Worm (Caenorhabditis elegans) whole organism, L2 larva: Measurements from ENCODE around the gene F41C3.8.
A peak's percentile ranks its signal among the peaks of the same experiment; 100 is the strongest.

Experiments
- C34F6.9 ChIP-seq: fragments of 150-350 bp; optimal IDR thresholded peaks from 2 replicates; lab custom pipeline; 2014; ENCODE audit warnings: missing biosample characterization, missing genetic modification characterization
- F13H6.1 ChIP-seq: sonication (generic microtip); optimal IDR thresholded peaks from 2 replicates; lab custom pipeline; 2016; ENCODE audit warnings: missing genetic modification characterization, missing compliant biosample characterization
- R02D3.7 ChIP-seq: fragments of 150-350 bp; optimal IDR thresholded peaks from 2 replicates; lab custom pipeline; 2014; ENCODE audit warnings: missing biosample characterization, missing genetic modification characterization
- Y55F3AM.14 ChIP-seq: fragments of 200-800 bp; sonication (Bioruptor generic); optimal IDR thresholded peaks from 2 replicates; lab custom pipeline; 2018; ENCODE audit warnings: mild to moderate bottlenecking, missing genetic modification characterization, missing compliant biosample characterization
- ZK546.5 ChIP-seq: sonication (generic microtip); optimal IDR thresholded peaks from 2 replicates; lab custom pipeline; 2017; ENCODE audit warnings: missing biosample characterization, missing genetic modification characterization
- alr-1 ChIP-seq: fragments of 150-350 bp; optimal IDR thresholded peaks from 2 replicates; lab custom pipeline; 2014; ENCODE audit warnings: missing biosample characterization, missing genetic modification characterization
- aly-2 ChIP-seq: fragments of 150-350 bp; optimal IDR thresholded peaks from 2 replicates; lab custom pipeline; 2014; ENCODE audit warnings: missing biosample characterization, missing genetic modification characterization
- ama-1 ChIP-seq: fragments of 150-350 bp; optimal IDR thresholded peaks from 2 replicates; lab custom pipeline; 2018; ENCODE audit warnings: inconsistent platforms
- blmp-1 ChIP-seq: sonication (generic microtip); optimal IDR thresholded peaks from 2 replicates; lab custom pipeline; 2017; ENCODE audit warnings: missing genetic modification characterization, mild to moderate bottlenecking, missing compliant biosample characterization, antibody characterized with exemption, moderate library complexity; ENCODE audit not compliant: insufficient read depth
- ceh-16 ChIP-seq: fragments of 150-350 bp; optimal IDR thresholded peaks from 2 replicates; lab custom pipeline; 2014; ENCODE audit warnings: missing biosample characterization, missing genetic modification characterization
- ceh-82 ChIP-seq: fragments of 150-350 bp; optimal IDR thresholded peaks from 2 replicates; lab custom pipeline; 2014; ENCODE audit warnings: missing biosample characterization, missing genetic modification characterization
- crh-2 ChIP-seq: sonication (generic microtip); optimal IDR thresholded peaks from 2 replicates; lab custom pipeline; 2017; ENCODE audit warnings: missing biosample characterization, missing genetic modification characterization
- dmd-4 ChIP-seq: sonication (generic microtip); optimal IDR thresholded peaks from 2 replicates; lab custom pipeline; 2017; ENCODE audit warnings: missing biosample characterization, missing genetic modification characterization
- egl-27 ChIP-seq: sonication (generic microtip); optimal IDR thresholded peaks from 3 replicates; lab custom pipeline; 2017; ENCODE audit warnings: missing biosample characterization, missing genetic modification reagents, missing genetic modification characterization
- elt-1 ChIP-seq: fragments of 150-350 bp; optimal IDR thresholded peaks from 2 replicates; lab custom pipeline; 2014; ENCODE audit warnings: missing biosample characterization, missing genetic modification characterization
- elt-3 ChIP-seq: sonication (generic microtip); optimal IDR thresholded peaks from 2 replicates; lab custom pipeline; 2017; ENCODE audit warnings: missing biosample characterization, missing genetic modification characterization
- fos-1 ChIP-seq: fragments of 150-350 bp; optimal IDR thresholded peaks from 2 replicates; lab custom pipeline; 2014; ENCODE audit warnings: missing biosample characterization, missing genetic modification characterization
- gmeb-1 ChIP-seq: fragments of 150-350 bp; optimal IDR thresholded peaks from 2 replicates; lab custom pipeline; 2014; ENCODE audit warnings: missing biosample characterization, missing genetic modification characterization
- lin-11 ChIP-seq: fragments of 150-350 bp; sonication (generic microtip); optimal IDR thresholded peaks from 2 replicates; lab custom pipeline; 2014; ENCODE audit warnings: missing biosample characterization, missing genetic modification characterization, inconsistent platforms, mixed read lengths
- lin-39 ChIP-seq: fragments of 150-350 bp; optimal IDR thresholded peaks from 2 replicates; lab custom pipeline; 2014; ENCODE audit warnings: missing biosample characterization, missing genetic modification reagents, missing genetic modification characterization
- lsy-2 ChIP-seq, 2 experiments: fragments of 150-350 bp in 1 of 2; sonication (generic microtip) in 1 of 2; optimal IDR thresholded peaks; 2 replicates each; lab custom pipeline; 2014 to 2017; ENCODE audit warnings: missing biosample characterization in 2 of 2, missing genetic modification characterization in 2 of 2
- mab-5 ChIP-seq: fragments of 150-350 bp; optimal IDR thresholded peaks from 2 replicates; lab custom pipeline; 2014; ENCODE audit warnings: missing biosample characterization, missing genetic modification characterization
- mbf-1 ChIP-seq: sonication (generic microtip); optimal IDR thresholded peaks from 2 replicates; lab custom pipeline; 2017; ENCODE audit warnings: missing biosample characterization, missing genetic modification characterization
- mdl-1 ChIP-seq, 2 experiments: fragments of 150-350 bp in 1 of 2; sonication (generic microtip) in 1 of 2; optimal IDR thresholded peaks; 2 replicates each; lab custom pipeline; 2017; ENCODE audit warnings: missing biosample characterization in 2 of 2, missing genetic modification characterization in 2 of 2
- nhr-11 ChIP-seq: fragments of 150-350 bp; optimal IDR thresholded peaks from 2 replicates; lab custom pipeline; 2014; ENCODE audit warnings: missing biosample characterization, missing genetic modification characterization
- nhr-129 ChIP-seq: fragments of 150-350 bp; optimal IDR thresholded peaks from 2 replicates; lab custom pipeline; 2014; ENCODE audit warnings: missing biosample characterization, missing genetic modification characterization
- nhr-25 ChIP-seq: fragments of 150-350 bp; sonication (generic microtip); optimal IDR thresholded peaks from 3 replicates; lab custom pipeline; 2014; ENCODE audit warnings: missing biosample characterization, missing genetic modification characterization
- peb-1 ChIP-seq: fragments of 150-350 bp; optimal IDR thresholded peaks from 2 replicates; lab custom pipeline; 2014; ENCODE audit warnings: missing biosample characterization, missing genetic modification characterization
- sma-3 ChIP-seq: sonication (generic microtip); optimal IDR thresholded peaks from 2 replicates; lab custom pipeline; 2016; ENCODE audit warnings: missing genetic modification reagents, missing genetic modification characterization, missing compliant biosample characterization
- sma-9 ChIP-seq, 2 experiments: fragments of 150-350 bp in 1 of 2; sonication (generic microtip) in 1 of 2; optimal IDR thresholded peaks; 2 replicates each; lab custom pipeline; 2014 to 2016; ENCODE audit warnings: missing genetic modification characterization in 2 of 2, mild to moderate bottlenecking in 1 of 2, missing biosample characterization in 1 of 2, missing compliant biosample characterization in 1 of 2, missing genetic modification reagents in 1 of 2, moderate library complexity in 1 of 2
- snpc-4 ChIP-seq: fragments of 150-350 bp; optimal IDR thresholded peaks from 2 replicates; lab custom pipeline; 2014; ENCODE audit warnings: missing biosample characterization, missing genetic modification characterization
- unc-39 ChIP-seq: fragments of 150-350 bp; optimal IDR thresholded peaks from 2 replicates; lab custom pipeline; 2014; ENCODE audit warnings: missing biosample characterization, missing genetic modification characterization
- unc-55 ChIP-seq: fragments of 150-350 bp; sonication (generic microtip); optimal IDR thresholded peaks from 3 replicates; lab custom pipeline; 2014; ENCODE audit warnings: missing biosample characterization, missing genetic modification reagents, missing genetic modification characterization
- unc-62 ChIP-seq: fragments of 150-350 bp; optimal IDR thresholded peaks from 2 replicates; lab custom pipeline; 2014; ENCODE audit warnings: missing biosample characterization, missing genetic modification reagents, missing genetic modification characterization
- zag-1 ChIP-seq: fragments of 150-350 bp; optimal IDR thresholded peaks from 2 replicates; lab custom pipeline; 2014; ENCODE audit warnings: missing biosample characterization, missing genetic modification characterization
- ztf-1 ChIP-seq: fragments of 200-800 bp; sonication (Bioruptor generic); conservative IDR thresholded peaks from 2 replicates; pipeline ENCODE4 v1.3.6; 2022; ENCODE audit warnings: missing genetic modification characterization, missing compliant biosample characterization
- ztf-4 ChIP-seq: fragments of 150-350 bp; optimal IDR thresholded peaks from 2 replicates; lab custom pipeline; 2014; ENCODE audit warnings: missing biosample characterization, missing genetic modification characterization

F41C3.8 gene

ce11 chrII:4727769-4728168 is 11.9 kb downstream of the F41C3.8 start, which contains the start of gene ttr-41:
Gene ttr-41, minus strand, starts transcription at chrII:4727869.
- no peak for TF ChIP-seq nhr-25 (tag; lab: Kevin White, UChicago)

- no peak for TF ChIP-seq mdl-1 (tag; optimal IDR thresholded peaks at IDR 0.05; lab: Kevin White, UChicago)
- TF ChIP-seq lin-11 (tag; lab: Kevin White, UChicago), result no peak
- no peak for TF ChIP-seq ceh-16
- TF ChIP-seq nhr-25 (tag; lab: Kevin White, UChicago), result no peak
- no peak for TF ChIP-seq snpc-4 (tag; lab: Kevin White, UChicago)
- TF ChIP-seq sma-3 (GFP tag; lab: Kevin White, UChicago), result peak; percentile 3
- no peak for TF ChIP-seq gmeb-1
- TF ChIP-seq nhr-11 (tag; lab: Kevin White, UChicago), result no peak
- no peak for TF ChIP-seq egl-27 (tag; lab: Kevin White, UChicago)
- TF ChIP-seq fos-1 (tag; lab: Kevin White, UChicago), result peak; percentile 95
- peak; percentile 65 for TF ChIP-seq F13H6.1 (tag; lab: Kevin White, UChicago)
- TF ChIP-seq unc-39, result no peak
- TF ChIP-seq lsy-2 (tag; optimal IDR thresholded peaks at IDR 0.05; lab: Kevin White, UChicago), result peak in 1 of 2 experiments; percentile 61
- TF ChIP-seq crh-2, result peak; percentile 76
- peak; percentile 72 for TF ChIP-seq nhr-129
- TF ChIP-seq C34F6.9 (tag; lab: Kevin White, UChicago), result peak; percentile 46
- no peak for TF ChIP-seq peb-1 (tag; lab: Kevin White, UChicago)
- TF ChIP-seq sma-9 (GFP tag; optimal IDR thresholded peaks at IDR 0.05; lab: Kevin White, UChicago), result peak; percentile 65
- no peak for TF ChIP-seq sma-9 (tag; optimal IDR thresholded peaks at IDR 0.05; lab: Kevin White, UChicago)
- TF ChIP-seq mbf-1 (tag; lab: Kevin White, UChicago), result no peak
- no peak for TF ChIP-seq alr-1
- no peak for TF ChIP-seq R02D3.7 (tag; lab: Kevin White, UChicago)
- no peak for TF ChIP-seq elt-1 (tag; lab: Kevin White, UChicago)
- TF ChIP-seq, all 48 proteins: peak for 8
These were observed 12.8 kb downstream of the F41C3.8 start for ce11 chrII:4728687-4729086.

- no peak for TF ChIP-seq F13H6.1 (tag; lab: Kevin White, UChicago)
- no peak for TF ChIP-seq crh-2
- TF ChIP-seq ztf-4 (tag; lab: Kevin White, UChicago), result no peak
- no peak for TF ChIP-seq Y55F3AM.14
- no peak for TF ChIP-seq zag-1 (tag; lab: Kevin White, UChicago)
- no peak for TF ChIP-seq unc-39
- TF ChIP-seq ztf-1 (GFP tag; lab: Robert Waterston, UW), result no peak
- no peak for TF ChIP-seq alr-1
- TF ChIP-seq mdl-1 (tag; optimal IDR thresholded peaks at IDR 0.05; lab: Kevin White, UChicago), result no peak
- TF ChIP-seq dmd-4 (tag; lab: Kevin White, UChicago), result no peak
- TF ChIP-seq C34F6.9 (tag; lab: Kevin White, UChicago), result no peak
- TF ChIP-seq lin-11 (tag; lab: Kevin White, UChicago), result no peak
- no peak for TF ChIP-seq sma-9 (GFP tag; optimal IDR thresholded peaks at IDR 0.05; lab: Kevin White, UChicago)
- no peak for TF ChIP-seq sma-9 (tag; optimal IDR thresholded peaks at IDR 0.05; lab: Kevin White, UChicago)
- no peak for TF ChIP-seq ama-1 (lab: Kevin White, UChicago)
- TF ChIP-seq fos-1 (tag; lab: Kevin White, UChicago), result no peak
- no peak for TF ChIP-seq ZK546.5 (tag; lab: Kevin White, UChicago)
- no peak for TF ChIP-seq ceh-82 (tag; lab: Kevin White, UChicago)
These were observed 13.9 kb downstream of the F41C3.8 start, which contains the start of gene F41C3.7 for ce11 chrII:4729733-4730132. Gene F41C3.7, plus strand, starts transcription at chrII:4730033.

ce11 chrII:4733848-4734247 is 18.0 kb downstream of the F41C3.8 start, which contains the start of gene F41C3.11:
Gene F41C3.11, minus strand, starts transcription at chrII:4733948.
- TF ChIP-seq lin-11 (tag; lab: Kevin White, UChicago), result no peak
- no peak for TF ChIP-seq lin-39 (tag; lab: Kevin White, UChicago)
- TF ChIP-seq mab-5 (tag; lab: Kevin White, UChicago), result no peak
- no peak for TF ChIP-seq ztf-4 (tag; lab: Kevin White, UChicago)
- TF ChIP-seq aly-2 (tag; lab: Kevin White, UChicago), result no peak
- TF ChIP-seq, all 48 proteins: peak for 0

ce11 chrII:4734477-4734876 is 18.6 kb downstream of the F41C3.8 start:
- TF ChIP-seq mbf-1 (tag; lab: Kevin White, UChicago) (no peak), unc-62 (GFP tag; lab: Kevin White, UChicago) (no peak), dmd-4 (tag; lab: Kevin White, UChicago) (no peak), unc-55 (GFP tag; lab: Kevin White, UChicago) (no peak), elt-3 (tag; lab: Kevin White, UChicago) (no peak), blmp-1 (peak; percentile 93), Y55F3AM.14 (no peak), nhr-25 (tag; lab: Kevin White, UChicago) (peak; percentile 10), ZK546.5 (tag; lab: Kevin White, UChicago) (no peak), ceh-16 (no peak)
- TF ChIP-seq, all 48 proteins: peak for 2
